Worm (Caenorhabditis elegans) whole organism, L2 larva: ENCODE measurements around the gene ccdc-149.

Experiments
- C34F6.9 ChIP-seq: fragments of 150-350 bp; optimal IDR thresholded peaks from 2 replicates; lab custom pipeline; 2014; ENCODE audit warnings: missing biosample characterization, missing genetic modification characterization
- F13H6.1 ChIP-seq: sonication (generic microtip); optimal IDR thresholded peaks from 2 replicates; lab custom pipeline; 2016; ENCODE audit warnings: missing genetic modification characterization, missing compliant biosample characterization
- R02D3.7 ChIP-seq: fragments of 150-350 bp; optimal IDR thresholded peaks from 2 replicates; lab custom pipeline; 2014; ENCODE audit warnings: missing biosample characterization, missing genetic modification characterization
- Y55F3AM.14 ChIP-seq: fragments of 200-800 bp; sonication (Bioruptor generic); optimal IDR thresholded peaks from 2 replicates; lab custom pipeline; 2018; ENCODE audit warnings: mild to moderate bottlenecking, missing genetic modification characterization, missing compliant biosample characterization
- alr-1 ChIP-seq: fragments of 150-350 bp; optimal IDR thresholded peaks from 2 replicates; lab custom pipeline; 2014; ENCODE audit warnings: missing biosample characterization, missing genetic modification characterization
- ama-1 ChIP-seq: fragments of 150-350 bp; optimal IDR thresholded peaks from 2 replicates; lab custom pipeline; 2018; ENCODE audit warnings: inconsistent platforms
- blmp-1 ChIP-seq: sonication (generic microtip); optimal IDR thresholded peaks from 2 replicates; lab custom pipeline; 2017; ENCODE audit warnings: missing genetic modification characterization, mild to moderate bottlenecking, missing compliant biosample characterization, antibody characterized with exemption, moderate library complexity; ENCODE audit not compliant: insufficient read depth
- ceh-16 ChIP-seq: fragments of 150-350 bp; optimal IDR thresholded peaks from 2 replicates; lab custom pipeline; 2014; ENCODE audit warnings: missing biosample characterization, missing genetic modification characterization
- ceh-82 ChIP-seq: fragments of 150-350 bp; optimal IDR thresholded peaks from 2 replicates; lab custom pipeline; 2014; ENCODE audit warnings: missing biosample characterization, missing genetic modification characterization
- crh-2 ChIP-seq: sonication (generic microtip); optimal IDR thresholded peaks from 2 replicates; lab custom pipeline; 2017; ENCODE audit warnings: missing biosample characterization, missing genetic modification characterization
- dmd-4 ChIP-seq: sonication (generic microtip); optimal IDR thresholded peaks from 2 replicates; lab custom pipeline; 2017; ENCODE audit warnings: missing biosample characterization, missing genetic modification characterization
- egl-27 ChIP-seq: sonication (generic microtip); optimal IDR thresholded peaks from 3 replicates; lab custom pipeline; 2017; ENCODE audit warnings: missing biosample characterization, missing genetic modification reagents, missing genetic modification characterization
- elt-1 ChIP-seq: fragments of 150-350 bp; optimal IDR thresholded peaks from 2 replicates; lab custom pipeline; 2014; ENCODE audit warnings: missing biosample characterization, missing genetic modification characterization
- elt-3 ChIP-seq: sonication (generic microtip); optimal IDR thresholded peaks from 2 replicates; lab custom pipeline; 2017; ENCODE audit warnings: missing biosample characterization, missing genetic modification characterization
- fos-1 ChIP-seq: fragments of 150-350 bp; optimal IDR thresholded peaks from 2 replicates; lab custom pipeline; 2014; ENCODE audit warnings: missing biosample characterization, missing genetic modification characterization
- gmeb-1 ChIP-seq: fragments of 150-350 bp; optimal IDR thresholded peaks from 2 replicates; lab custom pipeline; 2014; ENCODE audit warnings: missing biosample characterization, missing genetic modification characterization
- lin-11 ChIP-seq: fragments of 150-350 bp; sonication (generic microtip); optimal IDR thresholded peaks from 2 replicates; lab custom pipeline; 2014; ENCODE audit warnings: missing biosample characterization, missing genetic modification characterization, inconsistent platforms, mixed read lengths
- lin-13 ChIP-seq: fragments of 150-350 bp; optimal IDR thresholded peaks from 2 replicates; lab custom pipeline; 2014; ENCODE audit warnings: missing biosample characterization, missing genetic modification reagents, missing genetic modification characterization
- mab-5 ChIP-seq: fragments of 150-350 bp; optimal IDR thresholded peaks from 2 replicates; lab custom pipeline; 2014; ENCODE audit warnings: missing biosample characterization, missing genetic modification characterization
- mbf-1 ChIP-seq: sonication (generic microtip); optimal IDR thresholded peaks from 2 replicates; lab custom pipeline; 2017; ENCODE audit warnings: missing biosample characterization, missing genetic modification characterization
- nhr-10 ChIP-seq: sonication (generic microtip); optimal IDR thresholded peaks from 2 replicates; lab custom pipeline; 2017; ENCODE audit warnings: missing biosample characterization, missing genetic modification characterization
- nhr-11 ChIP-seq: fragments of 150-350 bp; optimal IDR thresholded peaks from 2 replicates; lab custom pipeline; 2014; ENCODE audit warnings: missing biosample characterization, missing genetic modification characterization
- nhr-23 ChIP-seq: fragments of 150-350 bp; optimal IDR thresholded peaks from 2 replicates; lab custom pipeline; 2014; ENCODE audit warnings: missing biosample characterization, missing genetic modification reagents, missing genetic modification characterization
- nhr-237 ChIP-seq: fragments of 150-350 bp; optimal IDR thresholded peaks from 2 replicates; lab custom pipeline; 2014; ENCODE audit warnings: missing biosample characterization, missing genetic modification characterization
- nhr-25 ChIP-seq: fragments of 150-350 bp; sonication (generic microtip); optimal IDR thresholded peaks from 3 replicates; lab custom pipeline; 2014; ENCODE audit warnings: missing biosample characterization, missing genetic modification characterization
- nhr-6 ChIP-seq: fragments of 150-350 bp; optimal IDR thresholded peaks from 2 replicates; lab custom pipeline; 2014; ENCODE audit warnings: missing biosample characterization, missing genetic modification characterization
- nhr-77 ChIP-seq: fragments of 150-350 bp; optimal IDR thresholded peaks from 2 replicates; lab custom pipeline; 2014; ENCODE audit warnings: missing biosample characterization, missing genetic modification characterization
- peb-1 ChIP-seq: fragments of 150-350 bp; optimal IDR thresholded peaks from 2 replicates; lab custom pipeline; 2014; ENCODE audit warnings: missing biosample characterization, missing genetic modification characterization
- sem-4 ChIP-seq: fragments of 150-350 bp; optimal IDR thresholded peaks from 2 replicates; lab custom pipeline; 2014; ENCODE audit warnings: missing biosample characterization, missing genetic modification reagents, missing genetic modification characterization
- skn-1 ChIP-seq: sonication (generic microtip); optimal IDR thresholded peaks from 2 replicates; lab custom pipeline; 2017; ENCODE audit warnings: missing biosample characterization, missing genetic modification characterization
- sma-9 ChIP-seq, 2 experiments: fragments of 150-350 bp in 1 of 2; sonication (generic microtip) in 1 of 2; optimal IDR thresholded peaks; 2 replicates each; lab custom pipeline; 2014 to 2016; ENCODE audit warnings: missing genetic modification characterization in 2 of 2, mild to moderate bottlenecking in 1 of 2, missing biosample characterization in 1 of 2, missing compliant biosample characterization in 1 of 2, missing genetic modification reagents in 1 of 2, moderate library complexity in 1 of 2
- snpc-4 ChIP-seq: fragments of 150-350 bp; optimal IDR thresholded peaks from 2 replicates; lab custom pipeline; 2014; ENCODE audit warnings: missing biosample characterization, missing genetic modification characterization
- unc-39 ChIP-seq: fragments of 150-350 bp; optimal IDR thresholded peaks from 2 replicates; lab custom pipeline; 2014; ENCODE audit warnings: missing biosample characterization, missing genetic modification characterization
- unc-55 ChIP-seq: fragments of 150-350 bp; sonication (generic microtip); optimal IDR thresholded peaks from 3 replicates; lab custom pipeline; 2014; ENCODE audit warnings: missing biosample characterization, missing genetic modification reagents, missing genetic modification characterization
- zag-1 ChIP-seq: fragments of 150-350 bp; optimal IDR thresholded peaks from 2 replicates; lab custom pipeline; 2014; ENCODE audit warnings: missing biosample characterization, missing genetic modification characterization
- ztf-1 ChIP-seq: fragments of 200-800 bp; sonication (Bioruptor generic); conservative IDR thresholded peaks from 2 replicates; pipeline ENCODE4 v1.3.6; 2022; ENCODE audit warnings: missing genetic modification characterization, missing compliant biosample characterization
- ztf-11 ChIP-seq: sonication (generic microtip); optimal IDR thresholded peaks from 2 replicates; lab custom pipeline; 2017; ENCODE audit warnings: missing biosample characterization, missing genetic modification characterization
- ztf-4 ChIP-seq: fragments of 150-350 bp; optimal IDR thresholded peaks from 2 replicates; lab custom pipeline; 2014; ENCODE audit warnings: missing biosample characterization, missing genetic modification characterization

Gene ccdc-149

ce11 chrX:11519016-11519509 lies 7.8 kb upstream of the ccdc-149 start, which contains the start of gene hpo-34:
Gene hpo-34, minus strand, starts transcription at chrX:11519066.
- no peak for TF ChIP-seq egl-27 (tag; lab: Kevin White, UChicago)
- no peak for TF ChIP-seq snpc-4
- TF ChIP-seq nhr-10 (tag; lab: Kevin White, UChicago): no peak
- TF ChIP-seq F13H6.1 (tag; lab: Kevin White, UChicago): peak; percentile 44
- TF ChIP-seq ceh-82: no peak
- no peak for TF ChIP-seq nhr-11 (tag; lab: Kevin White, UChicago)
- no peak for TF ChIP-seq blmp-1 (tag; lab: Kevin White, UChicago)
- no peak for TF ChIP-seq ztf-4
- TF ChIP-seq skn-1 (tag; lab: Kevin White, UChicago): no peak
- TF ChIP-seq gmeb-1: peak; percentile 43
- TF ChIP-seq ztf-1 (GFP tag; lab: Robert Waterston, UW): no peak
- no peak for TF ChIP-seq nhr-6 (tag; lab: Kevin White, UChicago)
- no peak for TF ChIP-seq nhr-25 (tag; lab: Kevin White, UChicago)
- TF ChIP-seq alr-1 (tag; lab: Kevin White, UChicago): no peak
- TF ChIP-seq ztf-11 (tag; lab: Kevin White, UChicago): no peak
- no peak for TF ChIP-seq zag-1 (tag; lab: Kevin White, UChicago)
- TF ChIP-seq crh-2: peak; percentile 82
- no peak for TF ChIP-seq nhr-77 (tag; lab: Kevin White, UChicago)
- TF ChIP-seq peb-1 (tag; lab: Kevin White, UChicago): no peak
- TF ChIP-seq unc-39 (tag; lab: Kevin White, UChicago): no peak
- no peak for TF ChIP-seq ama-1 (lab: Kevin White, UChicago)
- peak; percentile 94 for TF ChIP-seq fos-1
- TF ChIP-seq Y55F3AM.14 (GFP tag; lab: Kevin White, UChicago): no peak
- peak; percentile 60 for TF ChIP-seq sma-9 (GFP tag; optimal IDR thresholded peaks at IDR 0.05; lab: Kevin White, UChicago)
- TF ChIP-seq sma-9 (tag; optimal IDR thresholded peaks at IDR 0.05; lab: Kevin White, UChicago): no peak
- no peak for TF ChIP-seq nhr-237 (tag; lab: Kevin White, UChicago)
- TF ChIP-seq sem-4: no peak
- TF ChIP-seq elt-1: no peak
- no peak for TF ChIP-seq ceh-16 (tag; lab: Kevin White, UChicago)
- TF ChIP-seq lin-13 (GFP tag; lab: Kevin White, UChicago): no peak
- no peak for TF ChIP-seq mbf-1
- no peak for TF ChIP-seq nhr-23 (tag; lab: Kevin White, UChicago)

- TF ChIP-seq R02D3.7 (tag; lab: Kevin White, UChicago): no peak
- TF ChIP-seq nhr-11 (tag; lab: Kevin White, UChicago): no peak
- peak; percentile 15 for TF ChIP-seq fos-1
- TF ChIP-seq nhr-10 (tag; lab: Kevin White, UChicago): no peak
- TF ChIP-seq mab-5 (tag; lab: Kevin White, UChicago): no peak
- TF ChIP-seq egl-27 (tag; lab: Kevin White, UChicago): no peak
- TF ChIP-seq crh-2: no peak
- no peak for TF ChIP-seq ztf-4
Observed at ce11 chrX:11518415-11518814, 7.2 kb upstream of the ccdc-149 start.

- TF ChIP-seq nhr-25 (tag; lab: Kevin White, UChicago) (no peak), elt-3 (no peak), zag-1 (tag; lab: Kevin White, UChicago) (no peak), C34F6.9 (tag; lab: Kevin White, UChicago) (no peak), ceh-82 (no peak), unc-55 (GFP tag; lab: Kevin White, UChicago) (no peak)
Observed at ce11 chrX:11517433-11517832, 6.2 kb upstream of the ccdc-149 start.

- peak; percentile 12 for TF ChIP-seq gmeb-1
- TF ChIP-seq dmd-4 (tag; lab: Kevin White, UChicago): no peak
- TF ChIP-seq F13H6.1 (tag; lab: Kevin White, UChicago): peak; percentile 27
- peak; percentile 82 for TF ChIP-seq crh-2
- TF ChIP-seq sma-9 (GFP tag; optimal IDR thresholded peaks at IDR 0.05; lab: Kevin White, UChicago): peak; percentile 65
- no peak for TF ChIP-seq sma-9 (tag; optimal IDR thresholded peaks at IDR 0.05; lab: Kevin White, UChicago)
- peak; percentile 97 for TF ChIP-seq fos-1
- peak; percentile 59 for TF ChIP-seq skn-1 (tag; lab: Kevin White, UChicago)
- no peak for TF ChIP-seq lin-11
Observed at ce11 chrX:11515381-11515780, 4.1 kb upstream of the ccdc-149 start.
